Worm (Caenorhabditis elegans) whole organism, L2 larva: ENCODE results near the gene str-55.

Source experiments
- blmp-1 ChIP-seq: sonication (generic microtip); optimal IDR thresholded peaks from 2 replicates; lab custom pipeline; 2017; ENCODE audit warnings: missing genetic modification characterization, mild to moderate bottlenecking, missing compliant biosample characterization, antibody characterized with exemption, moderate library complexity; ENCODE audit not compliant: insufficient read depth
- ceh-82 ChIP-seq: fragments of 150-350 bp; optimal IDR thresholded peaks from 2 replicates; lab custom pipeline; 2014; ENCODE audit warnings: missing biosample characterization, missing genetic modification characterization
- lsy-2 ChIP-seq, 2 experiments: fragments of 150-350 bp in 1 of 2; sonication (generic microtip) in 1 of 2; optimal IDR thresholded peaks; 2 replicates each; lab custom pipeline; 2014 to 2017; ENCODE audit warnings: missing biosample characterization in 2 of 2, missing genetic modification characterization in 2 of 2
- snpc-4 ChIP-seq: fragments of 150-350 bp; optimal IDR thresholded peaks from 2 replicates; lab custom pipeline; 2014; ENCODE audit warnings: missing biosample characterization, missing genetic modification characterization

DNA sequence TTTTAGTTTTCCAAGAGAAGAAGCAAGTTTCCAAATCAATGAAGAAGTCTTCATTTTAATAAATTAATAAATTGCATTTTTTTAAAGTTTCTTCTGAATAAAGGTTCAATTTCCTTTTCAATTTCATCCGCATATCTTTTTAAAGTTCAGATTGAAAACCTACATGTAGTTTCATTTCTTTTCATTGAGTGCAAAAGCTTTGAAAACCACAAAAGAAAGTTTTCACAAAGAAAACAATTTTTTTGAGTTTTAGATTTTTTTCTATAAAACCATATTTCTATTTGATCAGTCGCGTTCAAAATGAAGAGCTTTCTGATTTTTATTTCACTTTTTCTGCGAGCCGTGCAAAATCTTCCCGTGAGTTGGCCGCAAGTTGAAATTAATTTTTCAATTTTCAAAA lies 28.8 kb upstream of the str-55 start, which contains the start of gene T08G3.6:
- TF ChIP-seq snpc-4: no peak
- no peak for TF ChIP-seq lsy-2 (tag; optimal IDR thresholded peaks at IDR 0.05; lab: Kevin White, UChicago)
- TF ChIP-seq ceh-82 (tag; lab: Kevin White, UChicago): no peak
- no peak for TF ChIP-seq blmp-1 (tag; lab: Kevin White, UChicago)
